Worm (Caenorhabditis elegans) whole organism, L4 larva: ENCODE results near the gene F01D5.1.
A peak's percentile ranks its signal among the peaks of the same experiment; 100 is the strongest.

ENCODE experiments used
- F44E2.7 ChIP-seq: fragments of 200-800 bp; sonication (Bioruptor generic); IDR thresholded peaks from 2 replicates; pipeline ENCODE4 v2.1.2; 2022; ENCODE audit warnings: missing genetic modification characterization, missing compliant biosample characterization
- R02D3.7 ChIP-seq: fragments of 150-350 bp; sonication (generic microtip); optimal IDR thresholded peaks from 3 replicates; lab custom pipeline; 2014; ENCODE audit warnings: missing biosample characterization, missing genetic modification characterization
- T26A8.4 ChIP-seq: fragments of 200-800 bp; sonication (Bioruptor generic); IDR thresholded peaks from 2 replicates; pipeline ENCODE4 v1.3.6; 2022; ENCODE audit warnings: missing genetic modification characterization, missing compliant biosample characterization
- Y48G9A.11 ChIP-seq: fragments of 200-800 bp; sonication (Bioruptor generic); IDR thresholded peaks from 2 replicates; pipeline ENCODE4 v1.3.6; 2022; ENCODE audit warnings: missing genetic modification reagents, missing genetic modification characterization, missing compliant biosample characterization
- ZK337.2 ChIP-seq: fragments of 200-800 bp; sonication (Bioruptor generic); IDR thresholded peaks from 2 replicates; pipeline ENCODE4 v1.3.6; 2022; ENCODE audit warnings: missing genetic modification reagents, missing genetic modification characterization, missing compliant biosample characterization
- aha-1 ChIP-seq: fragments of 150-350 bp; peaks from one replicate; lab custom pipeline; 2014; ENCODE audit warnings: missing biosample characterization, missing genetic modification characterization
- ceh-20 ChIP-seq: fragments of 200-800 bp; sonication (Bioruptor generic); IDR thresholded peaks from 2 replicates; pipeline ENCODE4 v1.3.6; 2022; ENCODE audit warnings: missing genetic modification reagents, missing genetic modification characterization, missing compliant biosample characterization
- ceh-28 ChIP-seq: fragments of 150-350 bp; optimal IDR thresholded peaks from 2 replicates; lab custom pipeline; 2014; ENCODE audit warnings: missing biosample characterization, missing genetic modification reagents, missing genetic modification characterization
- ceh-32 ChIP-seq: sonication (generic microtip); optimal IDR thresholded peaks from 2 replicates; lab custom pipeline; 2016; ENCODE audit warnings: mild to moderate bottlenecking, missing genetic modification characterization, missing compliant biosample characterization; ENCODE audit not compliant: poor library complexity
- ceh-62 ChIP-seq: sonication (generic microtip); optimal IDR thresholded peaks from 2 replicates; lab custom pipeline; 2017; ENCODE audit warnings: missing biosample characterization, missing genetic modification characterization
- ceh-82 ChIP-seq: sonication (generic microtip); optimal IDR thresholded peaks from 2 replicates; lab custom pipeline; 2017; ENCODE audit warnings: missing biosample characterization, missing genetic modification characterization
- ctbp-1 ChIP-seq: fragments of 200-800 bp; sonication (Bioruptor generic); IDR thresholded peaks from 2 replicates; pipeline ENCODE4 v1.3.6; 2022; ENCODE audit warnings: missing genetic modification reagents, missing genetic modification characterization, missing compliant biosample characterization
- daf-16 ChIP-seq, 3 experiments: sonication (generic microtip); optimal IDR thresholded peaks; 2 replicates each; lab custom pipeline; 2016 to 2017; ENCODE audit warnings: missing genetic modification characterization in 3 of 3, missing genetic modification reagents in 3 of 3, mild to moderate bottlenecking in 2 of 3, missing compliant biosample characterization in 2 of 3, missing biosample characterization in 1 of 3, moderate library complexity in 1 of 3
- daf-19 ChIP-seq: fragments of 200-800 bp; sonication (Bioruptor generic); conservative IDR thresholded peaks from 2 replicates; pipeline ENCODE4 v1.3.6; 2022; ENCODE audit warnings: missing genetic modification characterization, missing compliant biosample characterization
- daf-8 ChIP-seq: fragments of 200-800 bp; sonication (Bioruptor generic); IDR thresholded peaks from 2 replicates; pipeline ENCODE4 v1.3.6; 2022; ENCODE audit warnings: missing genetic modification characterization, missing compliant biosample characterization
- dmd-6 ChIP-seq: fragments of 200-800 bp; sonication (Bioruptor generic); IDR thresholded peaks from 2 replicates; pipeline ENCODE4 v1.3.6; 2022; ENCODE audit warnings: missing genetic modification reagents, missing genetic modification characterization, missing compliant biosample characterization
- dmd-9 ChIP-seq: fragments of 200-800 bp; sonication (Bioruptor generic); IDR thresholded peaks from 2 replicates; pipeline ENCODE4 v1.3.6; 2022; ENCODE audit warnings: missing genetic modification reagents, missing genetic modification characterization, missing compliant biosample characterization
- dpl-1 ChIP-seq: fragments of 150-350 bp; optimal IDR thresholded peaks from 2 replicates; lab custom pipeline; 2014; ENCODE audit warnings: missing biosample characterization, missing genetic modification reagents, missing genetic modification characterization
- dve-1 ChIP-seq: sonication (generic microtip); optimal IDR thresholded peaks from 2 replicates; lab custom pipeline; 2017; ENCODE audit warnings: antibody characterized with exemption, mild to moderate bottlenecking, missing genetic modification characterization, missing compliant biosample characterization; ENCODE audit not compliant: insufficient read depth
- egl-43 ChIP-seq: fragments of 200-800 bp; sonication (Bioruptor generic); IDR thresholded peaks from 2 replicates; pipeline ENCODE4 v1.3.6; 2022; ENCODE audit warnings: missing genetic modification reagents, missing genetic modification characterization, missing compliant biosample characterization
- hlh-11 ChIP-seq: fragments of 200-800 bp; sonication (Bioruptor generic); optimal IDR thresholded peaks from 2 replicates; lab custom pipeline; 2018; ENCODE audit warnings: mild to moderate bottlenecking, missing genetic modification characterization, missing compliant biosample characterization
- lin-1 ChIP-seq: fragments of 200-800 bp; sonication (Bioruptor generic); IDR thresholded peaks from 2 replicates; pipeline ENCODE4 v1.3.6; 2022; ENCODE audit warnings: missing genetic modification reagents, missing genetic modification characterization, missing compliant biosample characterization
- lin-13 ChIP-seq: fragments of 150-350 bp; optimal IDR thresholded peaks from 2 replicates; lab custom pipeline; 2014; ENCODE audit warnings: missing biosample characterization, missing genetic modification reagents, missing genetic modification characterization
- mep-1 ChIP-seq: fragments of 150-350 bp; sonication (generic microtip); optimal IDR thresholded peaks from 3 replicates; lab custom pipeline; 2014; ENCODE audit warnings: missing biosample characterization, missing genetic modification characterization
- mxl-3 ChIP-seq: fragments of 200-800 bp; sonication (Bioruptor generic); optimal IDR thresholded peaks from 2 replicates; lab custom pipeline; 2018; ENCODE audit warnings: mild to moderate bottlenecking, missing genetic modification characterization, missing compliant biosample characterization
- nhr-102 ChIP-seq: sonication (generic microtip); optimal IDR thresholded peaks from 2 replicates; lab custom pipeline; 2016; ENCODE audit warnings: mild to moderate bottlenecking, missing genetic modification characterization, moderate library complexity, missing compliant biosample characterization
- nhr-111 ChIP-seq: fragments of 200-800 bp; sonication (Bioruptor generic); optimal IDR thresholded peaks from 2 replicates; lab custom pipeline; 2018; ENCODE audit warnings: mild to moderate bottlenecking, missing genetic modification characterization, missing compliant biosample characterization
- nhr-237 ChIP-seq: sonication (generic microtip); optimal IDR thresholded peaks from 2 replicates; lab custom pipeline; 2017; ENCODE audit warnings: missing biosample characterization, missing genetic modification characterization
- nhr-25 ChIP-seq: sonication (generic microtip); optimal IDR thresholded peaks from 2 replicates; lab custom pipeline; 2017; ENCODE audit warnings: missing genetic modification characterization, mild to moderate bottlenecking, missing compliant biosample characterization, antibody characterized with exemption, moderate library complexity, borderline replicate concordance; ENCODE audit not compliant: insufficient read depth
- nhr-28 ChIP-seq: fragments of 150-350 bp; optimal IDR thresholded peaks from 2 replicates; lab custom pipeline; 2014; ENCODE audit warnings: missing biosample characterization, missing genetic modification characterization
- nhr-42 ChIP-seq: fragments of 200-800 bp; sonication (Bioruptor generic); IDR thresholded peaks from 2 replicates; pipeline ENCODE4 v1.3.6; 2022; ENCODE audit warnings: missing genetic modification characterization, missing compliant biosample characterization
- nhr-6 ChIP-seq: fragments of 150-350 bp; optimal IDR thresholded peaks from 2 replicates; lab custom pipeline; 2014; ENCODE audit warnings: missing biosample characterization, missing genetic modification characterization
- nhr-76 ChIP-seq: fragments of 150-350 bp; optimal IDR thresholded peaks from 2 replicates; lab custom pipeline; 2014; ENCODE audit warnings: missing biosample characterization, missing genetic modification characterization
- pha-4 ChIP-seq, 2 experiments: fragments of 150-350 bp in 1 of 2; fragments of 200-800 bp in 1 of 2; sonication (Bioruptor generic) in 1 of 2; IDR thresholded peaks in 1 of 2; optimal IDR thresholded peaks in 1 of 2; 2 replicates each; pipeline versions ENCODE4 v1.3.6 to Lab custom; 2014 to 2022; ENCODE audit warnings: missing genetic modification characterization in 2 of 2, missing genetic modification reagents in 2 of 2, missing biosample characterization in 1 of 2, missing compliant biosample characterization in 1 of 2
- pqm-1 ChIP-seq: sonication (generic microtip); optimal IDR thresholded peaks from 2 replicates; lab custom pipeline; 2017; ENCODE audit warnings: missing biosample characterization, missing genetic modification characterization
- sdz-12 ChIP-seq: fragments of 200-800 bp; sonication (Bioruptor generic); optimal IDR thresholded peaks from 2 replicates; lab custom pipeline; 2018; ENCODE audit warnings: mild to moderate bottlenecking, missing genetic modification characterization, missing compliant biosample characterization
- tag-97 ChIP-seq: fragments of 200-800 bp; sonication (Bioruptor generic); IDR thresholded peaks from 2 replicates; pipeline ENCODE4 v1.3.6; 2022; ENCODE audit warnings: missing genetic modification characterization, missing compliant biosample characterization
- unc-62 ChIP-seq, 3 experiments: fragments of 150-350 bp in 1 of 3; sonication (generic microtip); optimal IDR thresholded peaks in 2 of 3; peaks in 1 of 3; 1 replicate in 1 of 3; 2 replicates in 2 of 3; lab custom pipeline; 2014 to 2017; ENCODE audit warnings: missing biosample characterization in 3 of 3, missing genetic modification characterization in 3 of 3, missing genetic modification reagents in 3 of 3, missing genotype in 1 of 3
- vab-7 ChIP-seq: fragments of 200-800 bp; sonication (Bioruptor generic); IDR thresholded peaks from 2 replicates; pipeline ENCODE4 v1.3.6; 2022; ENCODE audit warnings: missing genetic modification reagents, missing genetic modification characterization, missing compliant biosample characterization
- zfp-3 ChIP-seq: fragments of 200-800 bp; sonication (Bioruptor generic); conservative IDR thresholded peaks from 2 replicates; pipeline ENCODE4 v1.3.6; 2022; ENCODE audit warnings: missing genetic modification reagents, missing genetic modification characterization, missing compliant biosample characterization
- zip-2 ChIP-seq: fragments of 150-350 bp; optimal IDR thresholded peaks from 2 replicates; lab custom pipeline; 2014; ENCODE audit warnings: missing biosample characterization, missing genetic modification characterization

The F01D5.1 gene

ce11 chrII:14014637-14015036 is 17.3 kb upstream of the F01D5.1 start:
- TF ChIP-seq nhr-76 (tag; lab: Kevin White, UChicago) = no peak
- TF ChIP-seq aha-1 (tag; lab: Kevin White, UChicago) = peak; percentile 93
- 0 out of 2 replicates have a peak, but pooled peaks have one; percentile 29 for TF ChIP-seq F44E2.7 (GFP tag; lab: Robert Waterston, UW)

- no peak for TF ChIP-seq nhr-111 (GFP tag; lab: Kevin White, UChicago)
- TF ChIP-seq F44E2.7 (GFP tag; lab: Robert Waterston, UW) = no peak
- TF ChIP-seq dpl-1 (GFP tag; lab: Kevin White, UChicago) = no peak
- TF ChIP-seq vab-7 (GFP tag; lab: Robert Waterston, UW) = no peak
- 0 out of 2 replicates have a peak, but pooled peaks have one; percentile 18 for TF ChIP-seq zfp-3 (GFP tag; lab: Robert Waterston, UW)
- no peak for TF ChIP-seq daf-16 (GFP tag; optimal IDR thresholded peaks at IDR 0.05; lab: Kevin White, UChicago)
- peak; percentile 45 for TF ChIP-seq daf-16 (tag; optimal IDR thresholded peaks at IDR 0.05; lab: Kevin White, UChicago)
- TF ChIP-seq daf-8 (GFP tag; lab: Robert Waterston, UW) = no peak
- TF ChIP-seq egl-43 (GFP tag; lab: Robert Waterston, UW) = 0 out of 2 replicates have a peak, but pooled peaks have one; percentile 30
- no peak for TF ChIP-seq nhr-102 (tag; lab: Kevin White, UChicago)
- TF ChIP-seq hlh-11 (tag; lab: Kevin White, UChicago) = peak; percentile 7
- TF ChIP-seq lin-13 = peak; percentile 63
- peak in 1 of 2 experiments; percentile 58 for TF ChIP-seq unc-62 (GFP tag; optimal IDR thresholded peaks at IDR 0.05 in 1 of 2; lab: Kevin White, UChicago)
- no peak for TF ChIP-seq unc-62 (tag; optimal IDR thresholded peaks at IDR 0.05; lab: Kevin White, UChicago)
- no peak for TF ChIP-seq Y48G9A.11 (GFP tag; lab: Robert Waterston, UW)
- TF ChIP-seq nhr-42 = 0 out of 2 replicates have a peak, but pooled peaks have one; percentile 52
- no peak for TF ChIP-seq ceh-62
- no peak for TF ChIP-seq nhr-25
- peak; percentile 41 for TF ChIP-seq nhr-28
- no peak for TF ChIP-seq nhr-6
- TF ChIP-seq pqm-1 = peak; percentile 80
- TF ChIP-seq ceh-82 (tag; lab: Kevin White, UChicago) = no peak
- TF ChIP-seq ceh-20 (GFP tag; lab: Robert Waterston, UW) = no peak
- no peak for TF ChIP-seq ZK337.2 (GFP tag; lab: Robert Waterston, UW)
- no peak for TF ChIP-seq T26A8.4 (GFP tag; lab: Robert Waterston, UW)
- TF ChIP-seq dmd-6 (GFP tag; lab: Robert Waterston, UW) = peak; percentile 14; the same call in 1 of the 2 replicates
- no peak for TF ChIP-seq R02D3.7 (tag; lab: Kevin White, UChicago)
- TF ChIP-seq ceh-32 (tag; lab: Kevin White, UChicago) = no peak
- TF ChIP-seq dve-1 (tag; lab: Kevin White, UChicago) = peak; percentile 4
These were observed 13.4 kb upstream of the F01D5.1 start, which contains the start of gene F01D5.8 for ce11 chrII:14010656-14011376. TSS of gene F01D5.8 (plus strand) at chrII:14010706.

ce11 chrII:14008359-14008758 is 11.0 kb upstream of the F01D5.1 start, which contains the start of gene F01D5.7:
TSS of gene F01D5.7 (plus strand) at chrII:14008659.
- TF ChIP-seq mxl-3 (no peak), nhr-237 (no peak), tag-97 (no peak), pha-4 (GFP tag; IDR thresholded peaks at IDR 0.05; lab: Robert Waterston, UW) (no peak), pha-4 (tag; optimal IDR thresholded peaks at IDR 0.05; lab: Kevin White, UChicago) (no peak), ceh-32 (tag; lab: Kevin White, UChicago) (no peak), ceh-28 (tag; lab: Kevin White, UChicago) (no peak), Y48G9A.11 (GFP tag; lab: Robert Waterston, UW) (no peak), dmd-9 (no peak), daf-8 (GFP tag; lab: Robert Waterston, UW) (no peak), mep-1 (tag; lab: Kevin White, UChicago) (no peak), daf-19 (GFP tag; lab: Robert Waterston, UW) (no peak), zip-2 (tag; lab: Kevin White, UChicago) (no peak), sdz-12 (GFP tag; lab: Kevin White, UChicago) (no peak), zfp-3 (GFP tag; lab: Robert Waterston, UW) (no peak), lin-1 (GFP tag; lab: Robert Waterston, UW) (no peak), ctbp-1 (GFP tag; lab: Robert Waterston, UW) (no peak)
